Fruit fly (Drosophila melanogaster): ENCODE results near the gene chm.
A peak's percentile ranks its signal among the peaks of the same experiment; 100 is the strongest.

The chm gene

DNA sequence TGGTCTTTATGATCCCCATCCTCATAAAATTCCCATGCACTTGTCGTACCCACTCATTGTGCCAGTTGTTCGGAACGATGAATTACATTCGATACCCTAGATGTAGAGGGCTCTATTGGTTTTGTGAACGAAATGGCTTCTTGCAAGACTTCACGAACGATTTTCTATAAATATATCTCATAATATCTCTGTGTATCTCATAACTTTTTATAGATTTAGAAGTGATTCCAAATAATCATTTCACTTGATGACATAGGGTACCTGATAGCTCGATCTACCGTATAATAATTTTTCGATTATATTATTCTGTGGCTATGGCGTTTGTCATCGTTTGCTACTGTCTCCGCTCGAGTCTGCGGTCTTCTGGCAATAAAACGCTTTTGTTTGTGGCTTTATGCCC is 15.3 kb upstream of the chm start (continued):
- TF ChIP-seq CG17568 (GFP tag; optimal IDR thresholded peaks at IDR 0.05) (peak; percentile 11), Adf1 (GFP tag; IDR thresholded peaks at IDR 0.05) (no peak), exex (tag; optimal IDR thresholded peaks at IDR 0.05) (no peak), bowl (GFP tag; IDR thresholded peaks at IDR 0.05) (no peak), amos (GFP tag; IDR thresholded peaks at IDR 0.05; ENCODE audit: partially characterized antibody) (no peak), lbe (GFP tag; optimal IDR thresholded peaks at IDR 0.05) (no peak), CG15514 (GFP tag; optimal IDR thresholded peaks at IDR 0.05) (peak; percentile 46), Dip3 (GFP tag; optimal IDR thresholded peaks at IDR 0.05) (peak; percentile 19), Meics (GFP tag; optimal IDR thresholded peaks at IDR 0.05) (peak; percentile 75), knrl (GFP tag; IDR thresholded peaks at IDR 0.05; ENCODE audit: partially characterized antibody) (no peak), NC2β (GFP tag; optimal IDR thresholded peaks at IDR 0.05) (peak; percentile 21), dati (GFP tag; IDR thresholded peaks at IDR 0.05) (no peak), pzg (GFP tag; optimal IDR thresholded peaks at IDR 0.05) (no peak), TFAM (GFP tag; optimal IDR thresholded peaks at IDR 0.05) (no peak), CG30020 (tag; optimal IDR thresholded peaks at IDR 0.05) (no peak), corto (GFP tag; optimal IDR thresholded peaks at IDR 0.05) (no peak), Hr78 (GFP tag; optimal IDR thresholded peaks at IDR 0.05) (no peak), mam (GFP tag; optimal IDR thresholded peaks at IDR 0.05) (peak; percentile 67), repo (GFP tag; optimal IDR thresholded peaks at IDR 0.05) (no peak), en (GFP tag; optimal IDR thresholded peaks at IDR 0.05) (peak; percentile 29), CG1233 (GFP tag; optimal IDR thresholded peaks at IDR 0.05) (peak; percentile 44), danr (GFP tag; IDR thresholded peaks at IDR 0.05) (peak; percentile 51; the same call in 1 of the 2 replicates), CG15073 (GFP tag; optimal IDR thresholded peaks at IDR 0.05) (no peak), sisA (GFP tag; IDR thresholded peaks at IDR 0.05) (peak; percentile 62), chinmo (GFP tag; IDR thresholded peaks at IDR 0.05; ENCODE audit: partially characterized antibody) (no peak), Sry-δ (GFP tag; optimal IDR thresholded peaks at IDR 0.05) (no peak), sqz (GFP tag; optimal IDR thresholded peaks at IDR 0.05) (no peak), Dbx (GFP tag; IDR thresholded peaks at IDR 0.05) (0 out of 3 replicates have a peak, but pooled peaks have one; percentile 38), nau (GFP tag; optimal IDR thresholded peaks at IDR 0.05) (peak; percentile 13), Atf3 (GFP tag; optimal IDR thresholded peaks at IDR 0.05) (no peak), Sox100B (GFP tag; optimal IDR thresholded peaks at IDR 0.05) (peak; percentile 52), CG13287 (GFP tag; IDR thresholded peaks at IDR 0.05; ENCODE audit: partially characterized antibody) (no peak), Nf-YC (tag; optimal IDR thresholded peaks at IDR 0.05) (no peak), H15 (GFP tag; IDR thresholded peaks at IDR 0.05) (peak; percentile 63; the same call in 2 of the 3 replicates), Hand (GFP tag; optimal IDR thresholded peaks at IDR 0.05) (peak; percentile 10), CG7963 (GFP tag; IDR thresholded peaks at IDR 0.05; ENCODE audit: partially characterized antibody) (no peak), CG18262 (tag; optimal IDR thresholded peaks at IDR 0.05) (peak; percentile 55), cg (GFP tag; optimal IDR thresholded peaks at IDR 0.05) (no peak), ap (GFP tag; IDR thresholded peaks at IDR 0.05) (peak; percentile 39), CG10654 (GFP tag; optimal IDR thresholded peaks at IDR 0.05) (peak; percentile 41), Awh (GFP tag; IDR thresholded peaks at IDR 0.05) (peak; percentile 73; the same call in 1 of the 2 replicates), CG9876 (GFP tag; optimal IDR thresholded peaks at IDR 0.05) (peak; percentile 5), Myb (GFP tag; optimal IDR thresholded peaks at IDR 0.05) (peak; percentile 11), bsh (GFP tag; optimal IDR thresholded peaks at IDR 0.05) (peak in 1 of 2 experiments; percentile 77), Scr (GFP tag; IDR thresholded peaks at IDR 0.05; ENCODE audit: partially characterized antibody) (no peak), sima (GFP tag; optimal IDR thresholded peaks at IDR 0.05) (no peak), CG4707 (GFP tag; optimal IDR thresholded peaks at IDR 0.05) (no peak), Atf-2 (GFP tag; optimal IDR thresholded peaks at IDR 0.05) (no peak), CG4424 (GFP tag; optimal IDR thresholded peaks at IDR 0.05) (peak; percentile 53), Antp (GFP tag; optimal IDR thresholded peaks at IDR 0.05) (peak; percentile 34)

Measured in whole organism, embryonic.